Worm (Caenorhabditis elegans) whole organism, L3 larva: ENCODE results near the gene C03C10.2.

Source experiments
- ZK546.5 ChIP-seq: sonication (generic microtip); optimal IDR thresholded peaks from 2 replicates; lab custom pipeline; 2017; ENCODE audit warnings: missing biosample characterization, missing genetic modification characterization
- ama-1 ChIP-seq: fragments of 150-350 bp; optimal IDR thresholded peaks from 2 replicates; lab custom pipeline; 2018
- daf-12 ChIP-seq: fragments of 150-350 bp; optimal IDR thresholded peaks from 2 replicates; lab custom pipeline; 2014; ENCODE audit warnings: missing biosample characterization, missing genetic modification reagents, missing genetic modification characterization
- lin-15B ChIP-seq: fragments of 150-350 bp; optimal IDR thresholded peaks from 2 replicates; lab custom pipeline; 2014; ENCODE audit warnings: missing biosample characterization, missing genetic modification characterization
- nfya-1 ChIP-seq: sonication (generic microtip); optimal IDR thresholded peaks from 2 replicates; lab custom pipeline; 2017; ENCODE audit warnings: missing genetic modification characterization, mild to moderate bottlenecking, missing compliant biosample characterization, antibody characterized with exemption, moderate library complexity; ENCODE audit not compliant: insufficient read depth
- nhr-11 ChIP-seq: fragments of 150-350 bp; optimal IDR thresholded peaks from 2 replicates; lab custom pipeline; 2014; ENCODE audit warnings: missing biosample characterization, missing genetic modification characterization
- nhr-76 ChIP-seq: fragments of 150-350 bp; sonication (generic microtip); optimal IDR thresholded peaks from 5 replicates; lab custom pipeline; 2014; ENCODE audit warnings: missing biosample characterization, missing genetic modification characterization
- pqm-1 ChIP-seq: fragments of 150-350 bp; optimal IDR thresholded peaks from 2 replicates; lab custom pipeline; 2017; ENCODE audit warnings: missing biosample characterization, missing genetic modification characterization, inconsistent platforms
- sea-2 ChIP-seq: fragments of 150-350 bp; sonication (generic microtip); optimal IDR thresholded peaks from 4 replicates; lab custom pipeline; 2014; ENCODE audit warnings: missing biosample characterization, missing genetic modification reagents, missing genetic modification characterization
- skn-1 ChIP-seq: fragments of 150-350 bp; optimal IDR thresholded peaks from 2 replicates; lab custom pipeline; 2014; ENCODE audit warnings: missing biosample characterization, missing genetic modification characterization
- snpc-4 ChIP-seq: fragments of 150-350 bp; optimal IDR thresholded peaks from 2 replicates; lab custom pipeline; 2014; ENCODE audit warnings: missing biosample characterization, missing genetic modification characterization

DNA sequence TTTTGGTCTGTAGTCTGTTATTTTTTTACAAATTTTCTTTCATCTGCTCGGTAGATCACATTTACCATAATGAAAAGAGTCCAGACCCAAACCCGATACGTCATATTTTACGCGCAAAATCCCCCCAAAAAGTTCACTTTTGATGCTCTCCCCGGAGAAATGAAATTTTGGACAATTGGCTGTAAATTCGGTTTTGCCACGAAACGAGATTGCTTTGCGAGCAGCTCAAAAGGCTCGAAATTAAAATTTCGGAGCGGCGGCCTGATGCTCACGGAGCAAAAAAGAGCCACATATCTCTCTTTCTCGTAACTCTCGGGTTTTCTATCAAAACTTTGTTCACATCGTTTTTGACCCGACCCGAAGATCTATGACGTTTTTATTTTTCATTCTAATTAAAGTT, 32.4 kb downstream of the C03C10.2 start:
- TF ChIP-seq daf-12 (tag; lab: Kevin White, UChicago) = no peak
- TF ChIP-seq pqm-1 = no peak
- no peak for TF ChIP-seq nhr-76
- TF ChIP-seq snpc-4 (tag; lab: Kevin White, UChicago) = no peak
- TF ChIP-seq nfya-1 = no peak
- no peak for TF ChIP-seq ZK546.5 (tag; lab: Kevin White, UChicago)
- TF ChIP-seq nhr-11 = no peak
- TF ChIP-seq lin-15B (tag; lab: Kevin White, UChicago) = no peak
- TF ChIP-seq ama-1 (lab: Kevin White, UChicago) = no peak
- no peak for TF ChIP-seq sea-2
- TF ChIP-seq skn-1 (tag; lab: Kevin White, UChicago) = no peak
